Worm (Caenorhabditis elegans) whole organism, young adult: ENCODE measurements around the gene F14B8.6.
A peak's percentile ranks its signal among the peaks of the same experiment; 100 is the strongest.

Source experiments
- B0019.2 ChIP-seq: fragments of 200-800 bp; sonication (Bioruptor generic); conservative IDR thresholded peaks from 2 replicates; pipeline ENCODE4 v1.3.6; 2022; ENCODE audit warnings: missing genetic modification reagents, missing genetic modification characterization, missing compliant biosample characterization
- F22D6.2 ChIP-seq: sonication (generic microtip); optimal IDR thresholded peaks from 2 replicates; lab custom pipeline; 2016; ENCODE audit warnings: mild to moderate bottlenecking, missing genetic modification characterization, missing compliant biosample characterization
- F49E8.2 ChIP-seq: sonication (generic microtip); optimal IDR thresholded peaks from 3 replicates; lab custom pipeline; 2017; ENCODE audit warnings: missing genetic modification characterization, mild to moderate bottlenecking, missing compliant biosample characterization, antibody characterized with exemption, moderate library complexity; ENCODE audit not compliant: insufficient read depth
- F55B11.4 ChIP-seq: sonication (generic microtip); optimal IDR thresholded peaks from 2 replicates; lab custom pipeline; 2016; ENCODE audit warnings: missing compliant biosample characterization, missing genetic modification characterization, borderline replicate concordance; ENCODE audit not compliant: insufficient read depth
- F57C9.4 ChIP-seq: sonication (generic microtip); optimal IDR thresholded peaks from 2 replicates; lab custom pipeline; 2017; ENCODE audit warnings: mild to moderate bottlenecking, missing genetic modification characterization, missing compliant biosample characterization
- Y53G8AR.9 ChIP-seq: fragments of 200-800 bp; sonication (Bioruptor generic); conservative IDR thresholded peaks from 2 replicates; pipeline ENCODE4 v1.3.6; 2022; ENCODE audit warnings: missing genetic modification reagents, missing genetic modification characterization, missing compliant biosample characterization
- athp-1 ChIP-seq: sonication (generic microtip); optimal IDR thresholded peaks from 2 replicates; lab custom pipeline; 2017; ENCODE audit warnings: mild to moderate bottlenecking, missing genetic modification characterization, missing compliant biosample characterization
- attf-6 ChIP-seq: fragments of 200-800 bp; sonication (Bioruptor generic); IDR thresholded peaks from 2 replicates; pipeline ENCODE4 v1.3.6; 2022; ENCODE audit warnings: missing genetic modification reagents, missing genetic modification characterization, missing compliant biosample characterization
- bed-1 ChIP-seq: fragments of 200-800 bp; sonication (Bioruptor generic); IDR thresholded peaks from 2 replicates; pipeline ENCODE4 v1.3.6; 2022; ENCODE audit warnings: missing genetic modification reagents, missing genetic modification characterization, missing compliant biosample characterization
- bed-2 ChIP-seq: fragments of 200-800 bp; sonication (Bioruptor generic); IDR thresholded peaks from 2 replicates; pipeline ENCODE4 v1.3.6; 2022; ENCODE audit warnings: missing genetic modification reagents, missing genetic modification characterization, missing compliant biosample characterization
- cebp-1 ChIP-seq, 2 experiments: fragments of 200-800 bp in 1 of 2; sonication (Bioruptor generic) in 1 of 2; sonication (generic microtip) in 1 of 2; IDR thresholded peaks in 1 of 2; optimal IDR thresholded peaks in 1 of 2; 2 replicates each; pipeline versions ENCODE4 v1.3.6 to Lab custom; 2017 to 2022; ENCODE audit warnings: missing compliant biosample characterization in 2 of 2, missing genetic modification characterization in 2 of 2, mild to moderate bottlenecking in 1 of 2, missing genetic modification reagents in 1 of 2, moderate library complexity in 1 of 2
- ceh-40 ChIP-seq: fragments of 200-800 bp; sonication (Bioruptor generic); IDR thresholded peaks from 2 replicates; pipeline ENCODE4 v1.3.6; 2022; ENCODE audit warnings: missing genetic modification characterization, missing compliant biosample characterization
- dox-1 ChIP-seq: fragments of 200-800 bp; sonication (Bioruptor generic); IDR thresholded peaks from 2 replicates; pipeline ENCODE4 v1.3.6; 2022; ENCODE audit warnings: missing genetic modification reagents, missing genetic modification characterization, missing compliant biosample characterization
- dpff-1 ChIP-seq: sonication (generic microtip); optimal IDR thresholded peaks from 2 replicates; lab custom pipeline; 2017; ENCODE audit warnings: mild to moderate bottlenecking, missing genetic modification characterization, missing compliant biosample characterization
- dpl-1 ChIP-seq: fragments of 150-350 bp; optimal IDR thresholded peaks from 2 replicates; lab custom pipeline; 2014; ENCODE audit warnings: missing biosample characterization, missing genetic modification reagents, missing genetic modification characterization
- efl-1 ChIP-seq: fragments of 150-350 bp; optimal IDR thresholded peaks from 2 replicates; lab custom pipeline; 2014; ENCODE audit warnings: missing biosample characterization, missing genetic modification reagents, missing genetic modification characterization
- egl-18 ChIP-seq: fragments of 200-800 bp; sonication (Bioruptor generic); IDR thresholded peaks from 2 replicates; pipeline ENCODE4 v1.3.6; 2022; ENCODE audit warnings: missing genetic modification reagents, missing genetic modification characterization, missing compliant biosample characterization
- ekl-4 ChIP-seq: fragments of 200-800 bp; sonication (Bioruptor generic); IDR thresholded peaks from 2 replicates; pipeline ENCODE4 v1.3.6; 2022; ENCODE audit warnings: missing genetic modification reagents, missing genetic modification characterization, missing compliant biosample characterization
- fkh-3 ChIP-seq: sonication (generic microtip); optimal IDR thresholded peaks from 2 replicates; lab custom pipeline; 2016; ENCODE audit warnings: mild to moderate bottlenecking, missing genetic modification characterization, missing compliant biosample characterization
- hlh-12 ChIP-seq: sonication (generic microtip); optimal IDR thresholded peaks from 2 replicates; lab custom pipeline; 2016; ENCODE audit warnings: missing genetic modification characterization, missing compliant biosample characterization
- lag-1 ChIP-seq: fragments of 200-800 bp; sonication (Bioruptor generic); IDR thresholded peaks from 2 replicates; pipeline ENCODE4 v1.3.6; 2022; ENCODE audit warnings: missing genetic modification reagents, missing genetic modification characterization, missing compliant biosample characterization
- let-607 ChIP-seq, 2 experiments: fragments of 200-800 bp in 1 of 2; sonication (Bioruptor generic) in 1 of 2; sonication (generic microtip) in 1 of 2; optimal IDR thresholded peaks; 2 replicates each; lab custom pipeline; 2016 to 2018; ENCODE audit warnings: mild to moderate bottlenecking in 2 of 2, missing compliant biosample characterization in 2 of 2, missing genetic modification characterization in 2 of 2, moderate library complexity in 2 of 2, missing genotype in 1 of 2
- lin-40 ChIP-seq: sonication (generic microtip); optimal IDR thresholded peaks from 2 replicates; lab custom pipeline; 2016; ENCODE audit warnings: missing genetic modification characterization, mild to moderate bottlenecking, missing compliant biosample characterization, missing genotype, missing genetic modification reagents
- lin-54 ChIP-seq: fragments of 200-800 bp; sonication (Bioruptor generic); optimal IDR thresholded peaks from 2 replicates; lab custom pipeline; 2018; ENCODE audit warnings: mild to moderate bottlenecking, missing genetic modification characterization, missing compliant biosample characterization
- lsy-27 ChIP-seq: sonication (generic microtip); optimal IDR thresholded peaks from 2 replicates; lab custom pipeline; 2017; ENCODE audit warnings: missing genetic modification characterization, mild to moderate bottlenecking, missing compliant biosample characterization, antibody characterized with exemption, missing genotype, borderline replicate concordance; ENCODE audit not compliant: insufficient read depth
- madf-6 ChIP-seq: fragments of 200-800 bp; sonication (Bioruptor generic); IDR thresholded peaks from 2 replicates; pipeline ENCODE4 v1.3.6; 2022; ENCODE audit warnings: missing genetic modification reagents, missing genetic modification characterization, missing compliant biosample characterization
- mel-28 ChIP-seq: sonication (generic microtip); optimal IDR thresholded peaks from 2 replicates; lab custom pipeline; 2016; ENCODE audit warnings: borderline replicate concordance, mild to moderate bottlenecking, missing genetic modification characterization, missing compliant biosample characterization
- mxl-1 ChIP-seq: sonication (generic microtip); optimal IDR thresholded peaks from 2 replicates; lab custom pipeline; 2016; ENCODE audit warnings: missing genetic modification characterization, missing compliant biosample characterization
- nfya-1 ChIP-seq: sonication (generic microtip); optimal IDR thresholded peaks from 2 replicates; lab custom pipeline; 2017; ENCODE audit warnings: antibody characterized with exemption, missing compliant biosample characterization, missing genetic modification characterization, borderline replicate concordance; ENCODE audit not compliant: insufficient read depth
- nfyb-1 ChIP-seq: fragments of 200-800 bp; sonication (Bioruptor generic); IDR thresholded peaks from 2 replicates; pipeline ENCODE4 v1.3.6; 2022; ENCODE audit warnings: missing genetic modification reagents, missing genetic modification characterization, missing compliant biosample characterization
- pbrm-1 ChIP-seq: fragments of 200-800 bp; sonication (Bioruptor generic); IDR thresholded peaks from 2 replicates; pipeline ENCODE4 v1.3.6; 2022; ENCODE audit warnings: missing genetic modification reagents, missing genetic modification characterization, missing compliant biosample characterization
- rcor-1 ChIP-seq: fragments of 200-800 bp; sonication (Bioruptor generic); IDR thresholded peaks from 2 replicates; pipeline ENCODE4 v1.3.6; 2022; ENCODE audit warnings: missing genetic modification reagents, missing genetic modification characterization, missing compliant biosample characterization
- rpc-1 ChIP-seq, 2 experiments: fragments of 150-350 bp in 1 of 2; sonication (generic microtip) in 1 of 2; optimal IDR thresholded peaks; 2 replicates each; lab custom pipeline; 2014 to 2018; ENCODE audit warnings: missing biosample characterization in 1 of 2, missing genetic modification characterization in 1 of 2, missing genetic modification reagents in 1 of 2, missing genotype in 1 of 2
- sdz-38 ChIP-seq: sonication (generic microtip); optimal IDR thresholded peaks from 2 replicates; lab custom pipeline; 2016; ENCODE audit warnings: missing genotype, missing genetic modification characterization, missing compliant biosample characterization
- sea-2 ChIP-seq: fragments of 200-800 bp; sonication (Bioruptor generic); IDR thresholded peaks from 2 replicates; pipeline ENCODE4 v1.3.6; 2022; ENCODE audit warnings: missing genetic modification characterization, missing compliant biosample characterization
- unc-130 ChIP-seq: sonication (generic microtip); optimal IDR thresholded peaks from 2 replicates; lab custom pipeline; 2016; ENCODE audit warnings: missing genetic modification reagents, missing genetic modification characterization, missing compliant biosample characterization
- unc-62 ChIP-seq: fragments of 150-350 bp; optimal IDR thresholded peaks from 2 replicates; lab custom pipeline; 2014; ENCODE audit warnings: missing biosample characterization, missing genetic modification reagents, missing genetic modification characterization
- zfh-2 ChIP-seq: fragments of 200-800 bp; sonication (Bioruptor generic); conservative IDR thresholded peaks from 2 replicates; pipeline ENCODE4 v1.3.6; 2022; ENCODE audit warnings: missing genetic modification reagents, missing genetic modification characterization, missing compliant biosample characterization
- zim-3 ChIP-seq: sonication (generic microtip); optimal IDR thresholded peaks from 2 replicates; lab custom pipeline; 2017; ENCODE audit warnings: mild to moderate bottlenecking, missing genetic modification characterization, moderate library complexity, missing compliant biosample characterization
- ztf-22 ChIP-seq: fragments of 200-800 bp; sonication (Bioruptor generic); optimal IDR thresholded peaks from 2 replicates; lab custom pipeline; 2018; ENCODE audit warnings: mild to moderate bottlenecking, missing genetic modification characterization, moderate library complexity, missing compliant biosample characterization
- ztf-25 ChIP-seq: fragments of 200-800 bp; sonication (Bioruptor generic); IDR thresholded peaks from 2 replicates; pipeline ENCODE4 v1.3.6; 2022; ENCODE audit warnings: missing genetic modification reagents, missing genetic modification characterization, missing compliant biosample characterization
- ztf-26 ChIP-seq: sonication (generic microtip); optimal IDR thresholded peaks from 2 replicates; lab custom pipeline; 2017; ENCODE audit warnings: missing genetic modification characterization, missing compliant biosample characterization
- ztf-6 ChIP-seq: fragments of 200-800 bp; sonication (Bioruptor generic); IDR thresholded peaks from 2 replicates; pipeline ENCODE4 v1.3.6; 2022; ENCODE audit warnings: missing genetic modification reagents, missing genetic modification characterization, missing compliant biosample characterization

Gene F14B8.6

DNA sequence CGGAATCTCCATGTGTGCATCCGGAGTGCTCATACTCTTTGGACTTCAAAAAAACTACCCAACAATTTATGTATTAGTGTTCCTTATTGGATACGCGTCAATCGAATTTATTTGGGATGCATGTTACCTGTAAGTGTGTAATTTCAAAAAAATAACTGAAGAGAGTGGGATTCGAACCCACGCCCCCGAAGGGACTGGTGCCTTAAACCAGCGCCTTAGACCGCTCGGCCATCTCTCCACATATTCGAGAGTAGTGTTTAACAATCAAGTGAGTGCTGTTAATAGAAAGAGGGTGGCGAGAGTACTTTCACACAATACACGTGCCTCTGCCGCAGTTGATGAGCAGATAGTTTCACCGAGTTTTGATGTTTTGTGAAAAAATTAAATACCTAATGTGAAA, 29.3 kb downstream of the F14B8.6 start (continued):
- TF ChIP-seq ekl-4 (GFP tag; lab: Robert Waterston, UW) (peak; percentile 65; the same call in 1 of the 2 replicates), ceh-40 (GFP tag; lab: Robert Waterston, UW) (peak; percentile 85; the same call in 1 of the 2 replicates), pbrm-1 (GFP tag; lab: Robert Waterston, UW) (peak; percentile 85), egl-18 (GFP tag; lab: Robert Waterston, UW) (no peak), nfya-1 (no peak), athp-1 (tag; lab: Kevin White, UChicago) (no peak), ztf-25 (0 out of 2 replicates have a peak, but pooled peaks have one; percentile 67), F49E8.2 (no peak), rcor-1 (GFP tag; lab: Robert Waterston, UW) (peak; percentile 50; the same call in 1 of the 2 replicates), Y53G8AR.9 (GFP tag; lab: Robert Waterston, UW) (peak; percentile 47; the same call in 1 of the 2 replicates), lsy-27 (tag; lab: Kevin White, UChicago) (no peak), rpc-1 (optimal IDR thresholded peaks at IDR 0.05; lab: Kevin White, UChicago) (peak; percentile 85), rpc-1 (tag; optimal IDR thresholded peaks at IDR 0.05; lab: Kevin White, UChicago) (peak; percentile 89), dpff-1 (tag; lab: Kevin White, UChicago) (no peak), cebp-1 (GFP tag; IDR thresholded peaks at IDR 0.05; lab: Robert Waterston, UW) (no peak), cebp-1 (tag; optimal IDR thresholded peaks at IDR 0.05; lab: Kevin White, UChicago) (no peak), unc-62 (GFP tag; lab: Kevin White, UChicago) (no peak), mel-28 (tag; lab: Kevin White, UChicago) (no peak), unc-130 (GFP tag; lab: Kevin White, UChicago) (peak; percentile 58), sdz-38 (tag; lab: Kevin White, UChicago) (no peak), let-607 (tag; optimal IDR thresholded peaks at IDR 0.05; lab: Kevin White, UChicago) (peak; percentile 44), nfyb-1 (GFP tag; lab: Robert Waterston, UW) (peak; percentile 82), efl-1 (GFP tag; lab: Kevin White, UChicago) (no peak), lin-40 (tag; lab: Kevin White, UChicago) (peak; percentile 68), B0019.2 (GFP tag; lab: Robert Waterston, UW) (0 out of 2 replicates have a peak, but pooled peaks have one; percentile 7), ztf-6 (GFP tag; lab: Robert Waterston, UW) (peak; percentile 35; the same call in 1 of the 2 replicates), ztf-26 (tag; lab: Kevin White, UChicago) (no peak), dox-1 (GFP tag; lab: Robert Waterston, UW) (peak; percentile 88), bed-1 (no peak), fkh-3 (tag; lab: Kevin White, UChicago) (peak; percentile 72)
- TF ChIP-seq, all 124 proteins: peak for 65

DNA sequence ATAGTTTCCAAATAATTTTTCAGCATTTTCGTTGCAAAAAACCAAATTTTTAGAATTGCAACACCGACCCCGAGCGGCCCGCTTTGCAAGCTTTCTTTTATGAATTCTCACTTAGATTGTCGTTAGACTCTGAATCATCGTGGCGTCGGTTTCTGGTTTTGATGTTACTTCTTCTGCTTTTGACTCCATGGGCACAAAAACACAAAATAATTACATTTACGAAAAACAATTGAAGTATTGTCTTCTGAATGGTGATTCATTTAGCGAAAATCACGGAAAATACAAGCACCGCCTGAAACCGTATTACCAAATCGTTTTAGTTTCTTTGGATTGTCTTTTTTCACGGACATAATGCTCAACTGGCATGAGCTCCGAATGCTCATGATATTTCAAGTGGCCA, 31.1 kb downstream of the F14B8.6 start, which contains the start of gene pes-23:
Gene pes-23 (plus strand): TSS at position 301 of the 400 bp plus-strand sequence.
- no peak for TF ChIP-seq ztf-22 (GFP tag; lab: Kevin White, UChicago)
- no peak for TF ChIP-seq nfyb-1 (GFP tag; lab: Robert Waterston, UW)
- no peak for TF ChIP-seq hlh-12
- TF ChIP-seq athp-1 (tag; lab: Kevin White, UChicago), result no peak
- TF ChIP-seq F55B11.4 (tag; lab: Kevin White, UChicago), result no peak
- TF ChIP-seq madf-6 (GFP tag; lab: Robert Waterston, UW), result no peak
- no peak for TF ChIP-seq lin-54 (GFP tag; lab: Kevin White, UChicago)
- no peak for TF ChIP-seq F57C9.4
- TF ChIP-seq zim-3 (tag; lab: Kevin White, UChicago), result no peak
- TF ChIP-seq rcor-1 (GFP tag; lab: Robert Waterston, UW), result no peak
- no peak for TF ChIP-seq egl-18 (GFP tag; lab: Robert Waterston, UW)
- no peak for TF ChIP-seq mxl-1 (tag; lab: Kevin White, UChicago)
- TF ChIP-seq bed-2 (GFP tag; lab: Robert Waterston, UW), result no peak
- TF ChIP-seq sea-2 (GFP tag; lab: Robert Waterston, UW), result no peak
- no peak for TF ChIP-seq lag-1 (GFP tag; lab: Robert Waterston, UW)
- TF ChIP-seq attf-6 (GFP tag; lab: Robert Waterston, UW), result no peak
- TF ChIP-seq F49E8.2, result no peak
- TF ChIP-seq F22D6.2, result no peak
- TF ChIP-seq zfh-2 (GFP tag; lab: Robert Waterston, UW), result no peak
- TF ChIP-seq dpl-1 (GFP tag; lab: Kevin White, UChicago), result no peak
